Worm (Caenorhabditis elegans): Measurements from ENCODE around the gene Y54G11A.9.
"Not testable (repeated sequence)": the region's sequence is repeated elsewhere in the genome, so short reads cannot be mapped to it uniquely, and the experiment has no call there.

The Y54G11A.9 gene

ce11 chrII:14349356-14349923 is 3.2 kb upstream of the Y54G11A.9 start, which contains the start of the genes Y54G11A.17, lin-7 and elof-1 (continued):
- TF ChIP-seq ZK546.5 (tag; optimal IDR thresholded peaks at IDR 0.05) (peak; percentile 94), ztf-1 (GFP tag; conservative IDR thresholded peaks at IDR 0.05) (no peak), skn-1 (tag; optimal IDR thresholded peaks at IDR 0.05) (peak; percentile 3), nhr-21 (tag; optimal IDR thresholded peaks at IDR 0.05) (peak; percentile 78), mdl-1 (tag; optimal IDR thresholded peaks at IDR 0.05) (peak in 1 of 2 experiments; percentile 30), ceh-82 (tag; optimal IDR thresholded peaks at IDR 0.05) (peak; percentile 12), F13H6.1 (tag; optimal IDR thresholded peaks at IDR 0.05) (peak; percentile 66)

ce11 chrII:14344166-14344565 is 2.1 kb downstream of the Y54G11A.9 start, which contains the start of gene ddl-3:
ddl-3 (minus strand) TSS chrII:14344454.
- TF ChIP-seq aly-2, nhr-237, nhr-11 (tag; optimal IDR thresholded peaks at IDR 0.05): not testable (repeated sequence)

ce11 chrII:14321225-14321624 is 25.0 kb downstream of the Y54G11A.9 start:
- TF ChIP-seq alr-1 (tag; optimal IDR thresholded peaks at IDR 0.05) (no peak), unc-62 (GFP tag; optimal IDR thresholded peaks at IDR 0.05) (no peak), unc-39 (tag; optimal IDR thresholded peaks at IDR 0.05) (no peak), ceh-16 (tag; optimal IDR thresholded peaks at IDR 0.05) (no peak), nhr-77 (tag; optimal IDR thresholded peaks at IDR 0.05) (no peak), fos-1 (tag; optimal IDR thresholded peaks at IDR 0.05) (no peak), sem-4 (tag; optimal IDR thresholded peaks at IDR 0.05) (no peak), peb-1 (tag; optimal IDR thresholded peaks at IDR 0.05) (no peak), lin-39 (tag; optimal IDR thresholded peaks at IDR 0.05) (no peak), mdl-1 (tag; optimal IDR thresholded peaks at IDR 0.05) (no peak), Y55F3AM.14 (GFP tag; optimal IDR thresholded peaks at IDR 0.05) (no peak), nhr-6 (tag; optimal IDR thresholded peaks at IDR 0.05) (no peak), nhr-23 (tag; optimal IDR thresholded peaks at IDR 0.05) (no peak), lin-11 (tag; optimal IDR thresholded peaks at IDR 0.05) (no peak)

ce11 chrII:14319227-14319626 is 27.0 kb downstream of the Y54G11A.9 start:
- no peak for TF ChIP-seq mdl-1 (tag; optimal IDR thresholded peaks at IDR 0.05)
- no peak for TF ChIP-seq gmeb-1 (tag; optimal IDR thresholded peaks at IDR 0.05)
- TF ChIP-seq F13H6.1 (tag; optimal IDR thresholded peaks at IDR 0.05) = no peak
- no peak for TF ChIP-seq sem-4 (tag; optimal IDR thresholded peaks at IDR 0.05)
- TF ChIP-seq elt-3 (tag; optimal IDR thresholded peaks at IDR 0.05) = no peak
- TF ChIP-seq R02D3.7 (tag; optimal IDR thresholded peaks at IDR 0.05) = no peak
- no peak for TF ChIP-seq sma-9 (GFP tag; optimal IDR thresholded peaks at IDR 0.05)
- TF ChIP-seq sma-9 (tag; optimal IDR thresholded peaks at IDR 0.05) = no peak
- TF ChIP-seq C34F6.9 (tag; optimal IDR thresholded peaks at IDR 0.05) = no peak
- TF ChIP-seq mab-5 (tag; optimal IDR thresholded peaks at IDR 0.05) = no peak
- no peak for TF ChIP-seq unc-39 (tag; optimal IDR thresholded peaks at IDR 0.05)
- TF ChIP-seq blmp-1 (tag; optimal IDR thresholded peaks at IDR 0.05; ENCODE audit: insufficient read depth) = no peak
- no peak for TF ChIP-seq nhr-12 (tag; optimal IDR thresholded peaks at IDR 0.05)
- TF ChIP-seq ZK546.5 (tag; optimal IDR thresholded peaks at IDR 0.05) = no peak
- TF ChIP-seq sma-3 (GFP tag; optimal IDR thresholded peaks at IDR 0.05) = no peak
- TF ChIP-seq zag-1 (tag; optimal IDR thresholded peaks at IDR 0.05) = no peak
- TF ChIP-seq nhr-6 (tag; optimal IDR thresholded peaks at IDR 0.05) = no peak
- TF ChIP-seq nhr-23 (tag; optimal IDR thresholded peaks at IDR 0.05) = no peak

ce11 chrII:14318027-14318426 is 28.2 kb downstream of the Y54G11A.9 start, which contains the start of gene Y54G11A.14:
Y54G11A.14 (plus strand) TSS chrII:14318158.
- TF ChIP-seq elt-1 (tag; optimal IDR thresholded peaks at IDR 0.05) = no peak
- TF ChIP-seq blmp-1 (tag; optimal IDR thresholded peaks at IDR 0.05; ENCODE audit: insufficient read depth) = no peak
- TF ChIP-seq dmd-4 (tag; optimal IDR thresholded peaks at IDR 0.05) = no peak
- no peak for TF ChIP-seq sma-3 (GFP tag; optimal IDR thresholded peaks at IDR 0.05)
- no peak for TF ChIP-seq ceh-16 (tag; optimal IDR thresholded peaks at IDR 0.05)
- no peak for TF ChIP-seq sma-9 (GFP tag; optimal IDR thresholded peaks at IDR 0.05)
- TF ChIP-seq sma-9 (tag; optimal IDR thresholded peaks at IDR 0.05) = no peak
- TF ChIP-seq nhr-77 (tag; optimal IDR thresholded peaks at IDR 0.05) = no peak
- TF ChIP-seq fos-1 (tag; optimal IDR thresholded peaks at IDR 0.05) = no peak
- TF ChIP-seq lin-39 (tag; optimal IDR thresholded peaks at IDR 0.05) = no peak
- no peak for TF ChIP-seq mbf-1 (tag; optimal IDR thresholded peaks at IDR 0.05)

Measured in whole organism, L2 larva.